Fruit fly (Drosophila melanogaster) whole organism, embryonic: Measurements from ENCODE around the gene CG11912.
A peak's percentile ranks its signal among the peaks of the same experiment; 100 is the strongest.

Experiments
- Atf3 ChIP-seq: fragments of 200-800 bp; sonication (Bioruptor generic); optimal IDR thresholded peaks from 3 replicates; lab custom pipeline; 2016; ENCODE audit warnings: missing biosample characterization, missing genetic modification characterization
- B-H1 ChIP-seq: fragments of 200-800 bp; sonication (Bioruptor generic); IDR thresholded peaks from 3 replicates; pipeline ENCODE4 v1.3.6; 2022; ENCODE audit warnings: missing biosample characterization, missing genetic modification characterization
- CG11398 ChIP-seq: fragments of 200-800 bp; sonication (Bioruptor generic); optimal IDR thresholded peaks from 2 replicates; lab custom pipeline; 2016; ENCODE audit warnings: missing biosample characterization, missing genetic modification characterization
- CG11504 ChIP-seq: fragments of 200-800 bp; sonication (Bioruptor generic); optimal IDR thresholded peaks from 3 replicates; lab custom pipeline; 2019; ENCODE audit warnings: missing biosample characterization, mild to moderate bottlenecking, missing genetic modification characterization, moderate library complexity
- CG11695 ChIP-seq: fragments of 200-800 bp; sonication (Bioruptor generic); IDR thresholded peaks from 3 replicates; pipeline ENCODE4 v1.3.6; 2022; ENCODE audit warnings: missing biosample characterization, missing genetic modification characterization
- CG11696 ChIP-seq: fragments of 200-800 bp; sonication (Bioruptor generic); IDR thresholded peaks from 2 replicates; pipeline ENCODE4 v1.3.6; 2022; ENCODE audit warnings: missing biosample characterization, missing genetic modification characterization
- CG13894 ChIP-seq: fragments of 200-800 bp; sonication (Bioruptor generic); optimal IDR thresholded peaks from 3 replicates; lab custom pipeline; 2018; ENCODE audit warnings: missing biosample characterization, mild to moderate bottlenecking, missing genetic modification characterization, moderate library complexity
- CG17802 ChIP-seq: fragments of 200-800 bp; sonication (Bioruptor generic); optimal IDR thresholded peaks from 2 replicates; lab custom pipeline; 2018; ENCODE audit warnings: missing biosample characterization, mild to moderate bottlenecking, missing genetic modification characterization, moderate library complexity
- CG18599 ChIP-seq: fragments of 200-800 bp; sonication (Bioruptor generic); optimal IDR thresholded peaks from 3 replicates; lab custom pipeline; 2017; ENCODE audit warnings: missing biosample characterization, missing genetic modification characterization, mild to moderate bottlenecking, moderate library complexity, missing genetic modification reagents
- CG2712 ChIP-seq: fragments of 200-800 bp; optimal IDR thresholded peaks from 3 replicates; lab custom pipeline; 2019; ENCODE audit warnings: missing biosample characterization, mild to moderate bottlenecking, missing genetic modification characterization, moderate library complexity
- CG31388 ChIP-seq: fragments of 200-800 bp; sonication (Bioruptor generic); optimal IDR thresholded peaks from 2 replicates; lab custom pipeline; 2016; ENCODE audit warnings: missing biosample characterization, missing genetic modification characterization
- CG3281 ChIP-seq: fragments of 200-800 bp; sonication (Bioruptor generic); optimal IDR thresholded peaks from 3 replicates; lab custom pipeline; 2017; ENCODE audit warnings: missing biosample characterization, mild to moderate bottlenecking, missing genetic modification characterization
- CG4404 ChIP-seq: fragments of 200-800 bp; sonication (Bioruptor generic); IDR thresholded peaks from 2 replicates; pipeline ENCODE4 v1.3.6; 2022; ENCODE audit warnings: missing biosample characterization, missing genetic modification characterization
- CG4820 ChIP-seq: fragments of 200-800 bp; sonication (Bioruptor generic); optimal IDR thresholded peaks from 3 replicates; lab custom pipeline; 2016; ENCODE audit warnings: missing biosample characterization, missing genetic modification characterization
- CG6765 ChIP-seq: fragments of 200-800 bp; sonication (Bioruptor generic); optimal IDR thresholded peaks from 3 replicates; lab custom pipeline; 2017; ENCODE audit warnings: missing biosample characterization, mild to moderate bottlenecking, missing genetic modification characterization
- CG6813 ChIP-seq: fragments of 200-800 bp; sonication (Bioruptor generic); optimal IDR thresholded peaks from 2 replicates; lab custom pipeline; 2017; ENCODE audit warnings: missing biosample characterization, missing genetic modification characterization, mild to moderate bottlenecking, moderate library complexity, missing genetic modification reagents
- CG7271 ChIP-seq: fragments of 200-800 bp; sonication (Bioruptor generic); optimal IDR thresholded peaks from 2 replicates; lab custom pipeline; 2018; ENCODE audit warnings: missing biosample characterization, mild to moderate bottlenecking, missing genetic modification characterization, moderate library complexity
- CG7556 ChIP-seq: fragments of 200-800 bp; sonication (Bioruptor generic); optimal IDR thresholded peaks from 2 replicates; lab custom pipeline; 2017; ENCODE audit warnings: missing biosample characterization, mild to moderate bottlenecking, missing genetic modification characterization
- CG7928 ChIP-seq: fragments of 200-800 bp; sonication (Bioruptor generic); optimal IDR thresholded peaks from 2 replicates; lab custom pipeline; 2017; ENCODE audit warnings: missing biosample characterization, mild to moderate bottlenecking, missing genetic modification characterization
- CG8765 ChIP-seq: fragments of 200-800 bp; sonication (Bioruptor generic); IDR thresholded peaks from 2 replicates; pipeline ENCODE4 v1.3.6; 2022; ENCODE audit warnings: missing biosample characterization, missing genetic modification characterization
- CG8924 ChIP-seq: fragments of 200-800 bp; optimal IDR thresholded peaks from 3 replicates; lab custom pipeline; 2019; ENCODE audit warnings: missing biosample characterization, mild to moderate bottlenecking, missing genetic modification characterization, moderate library complexity
- CG9437 ChIP-seq: fragments of 200-800 bp; sonication (Bioruptor generic); optimal IDR thresholded peaks from 2 replicates; lab custom pipeline; 2018; ENCODE audit warnings: missing biosample characterization, mild to moderate bottlenecking, missing genetic modification characterization
- CG9876 ChIP-seq: fragments of 200-800 bp; sonication (Bioruptor generic); optimal IDR thresholded peaks from 2 replicates; lab custom pipeline; 2016; ENCODE audit warnings: missing biosample characterization, missing genetic modification characterization
- Dek ChIP-seq: fragments of 200-800 bp; sonication (Bioruptor generic); optimal IDR thresholded peaks from 3 replicates; lab custom pipeline; 2019; ENCODE audit warnings: missing biosample characterization, mild to moderate bottlenecking, missing genetic modification characterization, moderate library complexity
- Dip3 ChIP-seq: fragments of 200-800 bp; sonication (Bioruptor generic); optimal IDR thresholded peaks from 3 replicates; lab custom pipeline; 2016; ENCODE audit warnings: missing biosample characterization, missing genetic modification characterization
- Dll ChIP-seq: fragments of 200-800 bp; sonication (Bioruptor generic); IDR thresholded peaks from 4 replicates; pipeline ENCODE4 v1.3.6; 2022; ENCODE audit warnings: missing biosample characterization, missing genetic modification characterization; ENCODE audit not compliant: partially characterized antibody
- Dp ChIP-seq: fragments of 200-800 bp; sonication (Bioruptor generic); optimal IDR thresholded peaks from 2 replicates; lab custom pipeline; 2018; ENCODE audit warnings: missing biosample characterization, mild to moderate bottlenecking, missing genetic modification characterization, moderate library complexity
- E2f2 ChIP-seq: fragments of 200-800 bp; sonication (Bioruptor generic); IDR thresholded peaks from 2 replicates; pipeline ENCODE4 v1.3.6; 2022; ENCODE audit warnings: missing biosample characterization, missing genetic modification characterization
- Elba2 ChIP-seq: fragments of 200-800 bp; sonication (Bioruptor generic); optimal IDR thresholded peaks from 3 replicates; lab custom pipeline; 2016; ENCODE audit warnings: missing biosample characterization, missing genetic modification characterization
- Lhr ChIP-seq: fragments of 200-800 bp; sonication (Bioruptor generic); optimal IDR thresholded peaks from 3 replicates; lab custom pipeline; 2017; ENCODE audit warnings: mild to moderate bottlenecking, missing biosample characterization, missing genetic modification reagents, missing genetic modification characterization
- Opbp ChIP-seq: fragments of 200-800 bp; sonication (Bioruptor generic); IDR thresholded peaks from 3 replicates; pipeline ENCODE4 v1.3.6; 2022; ENCODE audit warnings: missing biosample characterization, missing genetic modification characterization; ENCODE audit not compliant: partially characterized antibody
- Pdp1 ChIP-seq, 2 experiments: fragments of 200-800 bp; sonication (Bioruptor generic); optimal IDR thresholded peaks; 3 replicates each; lab custom pipeline; 2016; ENCODE audit warnings: missing biosample characterization in 2 of 2, missing genetic modification characterization in 2 of 2, mild to moderate bottlenecking in 1 of 2, moderate library complexity in 1 of 2
- Poxn ChIP-seq: fragments of 200-800 bp; sonication (Bioruptor generic); IDR thresholded peaks from 2 replicates; pipeline ENCODE4 v1.3.6; 2022; ENCODE audit warnings: missing biosample characterization, missing genetic modification characterization
- Rx ChIP-seq: fragments of 200-800 bp; sonication (Bioruptor generic); IDR thresholded peaks from 2 replicates; pipeline ENCODE4 v1.3.6; 2022; ENCODE audit warnings: missing biosample characterization, missing genetic modification characterization
- Sox100B ChIP-seq: fragments of 200-800 bp; sonication (Bioruptor generic); optimal IDR thresholded peaks from 3 replicates; lab custom pipeline; 2018; ENCODE audit warnings: missing biosample characterization, mild to moderate bottlenecking, missing genetic modification characterization
- Sry-δ ChIP-seq: fragments of 200-800 bp; sonication (Bioruptor generic); optimal IDR thresholded peaks from 2 replicates; lab custom pipeline; 2016; ENCODE audit warnings: missing biosample characterization, missing genetic modification characterization
- caup ChIP-seq: fragments of 200-800 bp; sonication (Bioruptor generic); optimal IDR thresholded peaks from 3 replicates; lab custom pipeline; 2017; ENCODE audit warnings: missing biosample characterization, mild to moderate bottlenecking, missing genetic modification characterization, moderate library complexity; ENCODE audit not compliant: severe bottlenecking
- chinmo ChIP-seq: fragments of 200-800 bp; sonication (Bioruptor generic); IDR thresholded peaks from 4 replicates; pipeline ENCODE4 v1.3.6; 2022; ENCODE audit warnings: missing biosample characterization, missing genetic modification characterization; ENCODE audit not compliant: partially characterized antibody
- dmrt99B ChIP-seq: fragments of 200-800 bp; sonication (Bioruptor generic); optimal IDR thresholded peaks from 2 replicates; lab custom pipeline; 2018; ENCODE audit warnings: missing biosample characterization, mild to moderate bottlenecking, missing genetic modification characterization, moderate library complexity
- exex ChIP-seq: fragments of 200-800 bp; sonication (Bioruptor generic); optimal IDR thresholded peaks from 4 replicates; lab custom pipeline; 2018; ENCODE audit warnings: missing biosample characterization, mild to moderate bottlenecking, missing genetic modification characterization, moderate library complexity
- fd3F ChIP-seq: fragments of 200-800 bp; sonication (Bioruptor generic); optimal IDR thresholded peaks from 2 replicates; lab custom pipeline; 2018; ENCODE audit warnings: missing biosample characterization, mild to moderate bottlenecking, missing genetic modification characterization, moderate library complexity
- ham ChIP-seq: fragments of 200-800 bp; sonication (Bioruptor generic); IDR thresholded peaks from 2 replicates; pipeline ENCODE4 v1.3.6; 2022; ENCODE audit warnings: missing biosample characterization, missing genetic modification characterization
- kni ChIP-seq: fragments of 200-800 bp; sonication (Bioruptor generic); optimal IDR thresholded peaks from 3 replicates; lab custom pipeline; 2017; ENCODE audit warnings: mild to moderate bottlenecking, missing biosample characterization, missing genetic modification reagents, missing genetic modification characterization
- oc ChIP-seq: fragments of 200-800 bp; sonication (Bioruptor generic); optimal IDR thresholded peaks from 2 replicates; lab custom pipeline; 2018; ENCODE audit warnings: missing biosample characterization, mild to moderate bottlenecking, missing genetic modification characterization, moderate library complexity
- onecut ChIP-seq: fragments of 200-800 bp; sonication (Bioruptor generic); IDR thresholded peaks from 2 replicates; pipeline ENCODE4 v1.3.6; 2022; ENCODE audit warnings: missing biosample characterization, missing genetic modification characterization
- row ChIP-seq: fragments of 200-800 bp; sonication (Bioruptor generic); IDR thresholded peaks from 3 replicates; pipeline ENCODE4 v1.3.6; 2022; ENCODE audit warnings: missing biosample characterization, missing genetic modification characterization
- slbo ChIP-seq: fragments of 200-800 bp; sonication (Bioruptor generic); IDR thresholded peaks from 2 replicates; pipeline ENCODE4 v1.3.6; 2022; ENCODE audit warnings: missing biosample characterization, missing genetic modification characterization
- sqz ChIP-seq: fragments of 200-800 bp; sonication (Bioruptor generic); optimal IDR thresholded peaks from 3 replicates; lab custom pipeline; 2018; ENCODE audit warnings: missing biosample characterization, mild to moderate bottlenecking, missing genetic modification characterization
- trh ChIP-seq: fragments of 200-800 bp; sonication (Bioruptor generic); optimal IDR thresholded peaks from 2 replicates; lab custom pipeline; 2016; ENCODE audit warnings: missing biosample characterization, missing genetic modification characterization
- wdn ChIP-seq: fragments of 200-800 bp; sonication (Bioruptor generic); IDR thresholded peaks from 2 replicates; pipeline ENCODE4 v1.3.6; 2022; ENCODE audit warnings: missing biosample characterization, missing genetic modification characterization

Gene CG11912

dm6 chr2L:277122-277671, 41.9 kb downstream of the CG11912 start, which contains the start of gene smo (continued):
- TF ChIP-seq E2f2 (GFP tag; lab: Robert Waterston, UW) (peak; percentile 55), kni (GFP tag; lab: Kevin White, UChicago) (no peak), CG4820 (GFP tag; lab: Kevin White, UChicago) (no peak), Elba2 (GFP tag; lab: Kevin White, UChicago) (no peak), ham (no peak), CG8924 (tag; lab: Kevin White, UChicago) (peak; percentile 16), CG6813 (GFP tag; lab: Kevin White, UChicago) (no peak), onecut (GFP tag; lab: Robert Waterston, UW) (no peak), CG7271 (tag; lab: Kevin White, UChicago) (peak; percentile 16), CG3281 (no peak), Sox100B (no peak), CG17802 (tag; lab: Kevin White, UChicago) (no peak), Dll (peak; percentile 86), CG11695 (no peak), CG11398 (GFP tag; lab: Kevin White, UChicago) (peak; percentile 27), CG9437 (GFP tag; lab: Kevin White, UChicago) (peak; percentile 36), CG6765 (no peak), Dip3 (GFP tag; lab: Kevin White, UChicago) (peak; percentile 36), CG8765 (GFP tag; lab: Robert Waterston, UW) (no peak), CG4404 (GFP tag; lab: Robert Waterston, UW) (no peak), caup (peak; percentile 13), CG7928 (GFP tag; lab: Kevin White, UChicago) (peak; percentile 7), CG9876 (GFP tag; lab: Kevin White, UChicago) (peak; percentile 29), Lhr (peak; percentile 65), Poxn (GFP tag; lab: Robert Waterston, UW) (no peak), CG13894 (tag; lab: Kevin White, UChicago) (no peak), Rx (GFP tag; lab: Robert Waterston, UW) (no peak), trh (GFP tag; lab: Kevin White, UChicago) (no peak), B-H1 (no peak), sqz (GFP tag; lab: Kevin White, UChicago) (no peak), CG11504 (tag; lab: Kevin White, UChicago) (peak; percentile 99), slbo (GFP tag; lab: Robert Waterston, UW) (peak; percentile 44; the same call in 1 of the 2 replicates), Sry-δ (GFP tag; lab: Kevin White, UChicago) (peak; percentile 98), Atf3 (GFP tag; lab: Kevin White, UChicago) (peak; percentile 15), CG7556 (GFP tag; lab: Kevin White, UChicago) (no peak), Dek (tag; lab: Kevin White, UChicago) (no peak), dmrt99B (tag; lab: Kevin White, UChicago) (no peak), fd3F (GFP tag; lab: Kevin White, UChicago) (no peak), exex (tag; lab: Kevin White, UChicago) (no peak), wdn (no peak), Dp (GFP tag; lab: Kevin White, UChicago) (peak; percentile 67), row (GFP tag; lab: Robert Waterston, UW) (peak; percentile 56), Opbp (peak; percentile 81), chinmo (GFP tag; lab: Robert Waterston, UW) (peak; percentile 83; the same call in 3 of the 4 replicates), oc (tag; lab: Kevin White, UChicago) (no peak), Pdp1 (GFP tag; optimal IDR thresholded peaks at IDR 0.05; lab: Kevin White, UChicago) (peak; percentile 40 to 66), CG2712 (peak; percentile 49), CG11696 (GFP tag; lab: Robert Waterston, UW) (no peak), CG18599 (GFP tag; lab: Kevin White, UChicago) (no peak), CG31388 (GFP tag; lab: Kevin White, UChicago) (no peak)
